Fruit fly (Drosophila melanogaster) whole organism, prepupa: ENCODE data around the gene mRpL13.

ENCODE experiments used
- CG10669 ChIP-seq: fragments of 200-800 bp; sonication (Bioruptor generic); optimal IDR thresholded peaks from 3 replicates; lab custom pipeline; 2018; ENCODE audit warnings: missing biosample characterization, mild to moderate bottlenecking, missing genetic modification characterization, moderate library complexity
- CG11294 ChIP-seq: fragments of 200-800 bp; sonication (Bioruptor generic); IDR thresholded peaks from 2 replicates; pipeline ENCODE4 v1.3.6; 2022; ENCODE audit warnings: missing biosample characterization, missing genetic modification characterization
- CG15336 ChIP-seq: fragments of 200-800 bp; sonication (Bioruptor generic); IDR thresholded peaks from 2 replicates; pipeline ENCODE4 v1.3.6; 2022; ENCODE audit warnings: missing biosample characterization, missing genetic modification characterization
- CG31627 ChIP-seq: fragments of 200-800 bp; sonication (Bioruptor generic); optimal IDR thresholded peaks from 3 replicates; lab custom pipeline; 2016; ENCODE audit warnings: missing biosample characterization, missing genetic modification characterization
- CG32006 ChIP-seq: fragments of 200-800 bp; sonication (Bioruptor generic); optimal IDR thresholded peaks from 3 replicates; lab custom pipeline; 2017; ENCODE audit warnings: missing biosample characterization, mild to moderate bottlenecking, missing genetic modification characterization
- CG3919 ChIP-seq: fragments of 200-800 bp; sonication (Bioruptor generic); optimal IDR thresholded peaks from 3 replicates; lab custom pipeline; 2016; ENCODE audit warnings: missing biosample characterization, missing genetic modification characterization
- CG6163 ChIP-seq: fragments of 200-800 bp; sonication (Bioruptor generic); IDR thresholded peaks from 3 replicates; pipeline ENCODE4 v1.3.6; 2022; ENCODE audit warnings: missing biosample characterization, missing genetic modification characterization
- CG6792 ChIP-seq: fragments of 200-800 bp; sonication (Bioruptor generic); optimal IDR thresholded peaks from 3 replicates; lab custom pipeline; 2016; ENCODE audit warnings: missing biosample characterization, missing genetic modification characterization
- CG6808 ChIP-seq: fragments of 200-800 bp; sonication (Bioruptor generic); optimal IDR thresholded peaks from 3 replicates; lab custom pipeline; 2017; ENCODE audit warnings: missing biosample characterization, missing genetic modification characterization, mild to moderate bottlenecking, moderate library complexity, missing genetic modification reagents
- CG6854 ChIP-seq: fragments of 200-800 bp; sonication (Bioruptor generic); optimal IDR thresholded peaks from 2 replicates; lab custom pipeline; 2017; ENCODE audit warnings: missing biosample characterization, mild to moderate bottlenecking, missing genetic modification characterization
- CG7368 ChIP-seq: fragments of 200-800 bp; sonication (Bioruptor generic); optimal IDR thresholded peaks from 3 replicates; lab custom pipeline; 2016; ENCODE audit warnings: missing biosample characterization, missing genetic modification characterization
- CG8319 ChIP-seq: fragments of 200-800 bp; sonication (Bioruptor generic); optimal IDR thresholded peaks from 3 replicates; lab custom pipeline; 2016; ENCODE audit warnings: missing biosample characterization, missing genetic modification characterization
- Eip75B ChIP-seq: fragments of 200-800 bp; sonication (Bioruptor generic); optimal IDR thresholded peaks from 3 replicates; lab custom pipeline; 2016; ENCODE audit warnings: missing biosample characterization, missing genetic modification characterization
- Eip78C ChIP-seq: fragments of 200-800 bp; sonication (Bioruptor generic); peaks from one replicate; lab custom pipeline; 2016; ENCODE audit warnings: missing biosample characterization, missing genetic modification characterization
- Eip93F ChIP-seq: fragments of 200-800 bp; sonication (Bioruptor generic); optimal IDR thresholded peaks from 2 replicates; lab custom pipeline; 2016; ENCODE audit warnings: missing biosample characterization, mild to moderate bottlenecking, missing genetic modification characterization
- Gug ChIP-seq: fragments of 200-800 bp; sonication (Bioruptor generic); IDR thresholded peaks from 2 replicates; pipeline ENCODE4 v1.3.6; 2022; ENCODE audit warnings: missing biosample characterization, missing genetic modification characterization
- Lpt ChIP-seq: fragments of 200-800 bp; sonication (Bioruptor generic); optimal IDR thresholded peaks from 3 replicates; lab custom pipeline; 2016; ENCODE audit warnings: missing biosample characterization, missing genetic modification characterization
- Met ChIP-seq: fragments of 200-800 bp; sonication (Bioruptor generic); optimal IDR thresholded peaks from 3 replicates; lab custom pipeline; 2016; ENCODE audit warnings: missing biosample characterization, missing genetic modification characterization
- Sox102F ChIP-seq: fragments of 200-800 bp; sonication (Bioruptor generic); optimal IDR thresholded peaks from 2 replicates; lab custom pipeline; 2016; ENCODE audit warnings: missing biosample characterization, mild to moderate bottlenecking, missing genetic modification characterization
- Sox14 ChIP-seq: fragments of 200-800 bp; sonication (Bioruptor generic); optimal IDR thresholded peaks from 3 replicates; lab custom pipeline; 2016; ENCODE audit warnings: missing biosample characterization, missing genetic modification characterization
- Sox15 ChIP-seq: fragments of 200-800 bp; sonication (Bioruptor generic); optimal IDR thresholded peaks from 3 replicates; lab custom pipeline; 2016; ENCODE audit warnings: missing biosample characterization, missing genetic modification characterization
- acj6 ChIP-seq: fragments of 200-800 bp; sonication (Bioruptor generic); optimal IDR thresholded peaks from 3 replicates; lab custom pipeline; 2016; ENCODE audit warnings: missing biosample characterization, missing genetic modification characterization
- cyc ChIP-seq: fragments of 200-800 bp; sonication (Bioruptor generic); optimal IDR thresholded peaks from 3 replicates; lab custom pipeline; 2016; ENCODE audit warnings: missing biosample characterization, missing genetic modification characterization
- esn ChIP-seq: fragments of 200-800 bp; sonication (Bioruptor generic); optimal IDR thresholded peaks from 2 replicates; lab custom pipeline; 2016; ENCODE audit warnings: missing biosample characterization, mild to moderate bottlenecking, missing genetic modification characterization, moderate library complexity
- fd85E ChIP-seq: fragments of 200-800 bp; sonication (Bioruptor generic); optimal IDR thresholded peaks from 3 replicates; lab custom pipeline; 2016; ENCODE audit warnings: missing biosample characterization, missing genetic modification characterization
- net ChIP-seq: fragments of 200-800 bp; sonication (Bioruptor generic); optimal IDR thresholded peaks from 3 replicates; lab custom pipeline; 2016; ENCODE audit warnings: missing biosample characterization, missing genetic modification characterization
- ss ChIP-seq, 2 experiments: fragments of 200-800 bp; sonication (Bioruptor generic); optimal IDR thresholded peaks; 2 replicates in 1 of 2; 3 replicates in 1 of 2; lab custom pipeline; 2017 to 2018; ENCODE audit warnings: mild to moderate bottlenecking in 2 of 2, missing biosample characterization in 2 of 2, missing genetic modification characterization in 2 of 2, moderate library complexity in 1 of 2
- svp ChIP-seq: fragments of 200-800 bp; sonication (Bioruptor generic); peaks from one replicate; lab custom pipeline; 2016; ENCODE audit warnings: missing biosample characterization, missing genetic modification characterization
- topi ChIP-seq: fragments of 200-800 bp; sonication (Bioruptor generic); optimal IDR thresholded peaks from 3 replicates; lab custom pipeline; 2016; ENCODE audit warnings: missing biosample characterization, missing genetic modification characterization
- vri ChIP-seq: fragments of 200-800 bp; sonication (Bioruptor generic); optimal IDR thresholded peaks from 3 replicates; lab custom pipeline; 2016; ENCODE audit warnings: missing biosample characterization, mild to moderate bottlenecking, missing genetic modification characterization

The mRpL13 gene

dm6 chr2L:18857635-18858059 lies 1.4 kb downstream of the mRpL13 start (continued):
- peak; percentile 97 for TF ChIP-seq CG32006 (GFP tag; lab: Kevin White, UChicago)
- peak; percentile 94 for TF ChIP-seq CG10669 (GFP tag; lab: Kevin White, UChicago)
- TF ChIP-seq Gug (GFP tag; lab: Robert Waterston, UW), result peak; percentile 96
- peak; percentile 98 for TF ChIP-seq cyc
- TF ChIP-seq Sox15, result peak; percentile 95
- peak; percentile 93 for TF ChIP-seq CG11294
- peak; percentile 94 for TF ChIP-seq CG6808 (GFP tag; lab: Kevin White, UChicago)
- peak; percentile 66 for TF ChIP-seq fd85E (GFP tag; lab: Kevin White, UChicago)
- TF ChIP-seq Lpt (GFP tag; lab: Kevin White, UChicago), result peak; percentile 93
- peak; percentile 98 for TF ChIP-seq Met (GFP tag; lab: Kevin White, UChicago)
- peak; percentile 98 for TF ChIP-seq CG31627 (GFP tag; lab: Kevin White, UChicago)
- TF ChIP-seq Sox14 (GFP tag; lab: Kevin White, UChicago), result peak; percentile 98

- TF ChIP-seq CG7368 (GFP tag; lab: Kevin White, UChicago) (no peak), cyc (no peak), Sox14 (GFP tag; lab: Kevin White, UChicago) (no peak)
- TF ChIP-seq, all 60 proteins: peak for 0
These were observed 6.8 kb downstream of the mRpL13 start for dm6 chr2L:18852249-18852648.

DNA sequence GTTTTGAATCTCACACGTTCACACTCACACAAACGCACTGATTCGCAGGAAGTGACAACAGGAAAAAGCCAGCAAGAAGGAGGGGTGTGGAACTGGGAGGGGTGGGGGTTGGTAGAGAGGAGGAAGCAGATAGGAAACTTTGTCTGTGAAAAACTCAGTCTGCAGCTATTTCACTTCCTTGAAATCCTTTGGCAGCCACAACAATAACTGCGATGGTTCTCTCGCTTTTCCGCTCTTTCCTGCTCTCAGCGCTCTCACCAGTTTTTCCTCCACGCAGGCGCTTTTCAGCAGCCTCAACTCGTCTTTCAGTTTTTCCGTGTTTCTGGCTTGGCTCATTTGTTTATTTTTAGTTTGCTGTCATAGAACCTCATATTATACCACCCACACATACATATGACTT lies 12.2 kb downstream of the mRpL13 start:
- TF ChIP-seq Eip93F (GFP tag; lab: Kevin White, UChicago), result no peak

dm6 chr2L:18846175-18846574 lies 12.9 kb downstream of the mRpL13 start:
- TF ChIP-seq Lpt (GFP tag; lab: Kevin White, UChicago) (no peak), Sox102F (no peak), CG6854 (GFP tag; lab: Kevin White, UChicago) (no peak), net (GFP tag; lab: Kevin White, UChicago) (no peak), vri (GFP tag; lab: Kevin White, UChicago) (no peak), CG6808 (GFP tag; lab: Kevin White, UChicago) (no peak), Sox15 (no peak), CG6792 (GFP tag; lab: Kevin White, UChicago) (no peak), CG11294 (no peak), CG8319 (GFP tag; lab: Kevin White, UChicago) (no peak), Eip93F (GFP tag; lab: Kevin White, UChicago) (no peak), CG3919 (GFP tag; lab: Kevin White, UChicago) (no peak), CG10669 (GFP tag; lab: Kevin White, UChicago) (no peak), Eip75B (GFP tag; lab: Kevin White, UChicago) (no peak), acj6 (GFP tag; lab: Kevin White, UChicago) (no peak), topi (GFP tag; lab: Kevin White, UChicago) (no peak), fd85E (GFP tag; lab: Kevin White, UChicago) (no peak), esn (GFP tag; lab: Kevin White, UChicago) (no peak)

dm6 chr2L:18844917-18845509 lies 14.0 kb downstream of the mRpL13 start, which contains the start of gene CG17321:
TSS of gene CG17321 (plus strand) at chr2L:18845184.
- TF ChIP-seq ss (GFP tag; optimal IDR thresholded peaks at IDR 0.05; lab: Kevin White, UChicago) (peak in 1 of 2 experiments; percentile 13), Eip78C (GFP tag; lab: Kevin White, UChicago) (peak; percentile 33), CG7368 (GFP tag; lab: Kevin White, UChicago) (peak; percentile 23), CG15336 (GFP tag; lab: Robert Waterston, UW) (no peak), svp (GFP tag; lab: Kevin White, UChicago) (peak; percentile 79), CG10669 (GFP tag; lab: Kevin White, UChicago) (no peak), CG6163 (peak; percentile 15; the same call in 1 of the 3 replicates), CG6792 (GFP tag; lab: Kevin White, UChicago) (no peak)
